Fruit fly (Drosophila melanogaster) whole organism, wandering third instar larva: ENCODE measurements around the gene CG10338.

Experiments
- GATAd ChIP-seq: sonication (Bioruptor generic); optimal IDR thresholded peaks from 2 replicates; lab custom pipeline; 2016; ENCODE audit warnings: missing biosample characterization, missing genetic modification characterization
- Jra ChIP-seq: sonication (Bioruptor generic); optimal IDR thresholded peaks from 2 replicates; lab custom pipeline; 2016; ENCODE audit warnings: missing biosample characterization, missing genetic modification characterization
- OdsH ChIP-seq: fragments of 200-800 bp; sonication (Bioruptor generic); optimal IDR thresholded peaks from 2 replicates; lab custom pipeline; 2016; ENCODE audit warnings: missing biosample characterization, mild to moderate bottlenecking, missing genetic modification characterization
- dl ChIP-seq, 2 experiments: fragments of 175-275, 200-275 bp in 1 of 2; fragments of 200-275 bp in 1 of 2; sonication (Bioruptor generic); optimal IDR thresholded peaks; lab custom pipeline; 2018; ENCODE audit warnings: mild to moderate bottlenecking in 2 of 2, missing biosample characterization in 2 of 2, missing genetic modification characterization in 2 of 2, moderate library complexity in 2 of 2; ENCODE audit not compliant: partially characterized antibody in 2 of 2, insufficient read depth in 1 of 2
- dsf ChIP-seq: sonication (Bioruptor generic); optimal IDR thresholded peaks from 2 replicates; lab custom pipeline; 2016; ENCODE audit warnings: missing biosample characterization, missing genetic modification characterization, borderline replicate concordance
- fru ChIP-seq: fragments of 200-800 bp; sonication (Bioruptor generic); optimal IDR thresholded peaks from 3 replicates; lab custom pipeline; 2016; ENCODE audit warnings: missing biosample characterization, mild to moderate bottlenecking, missing genetic modification characterization
- h ChIP-seq: fragments of 200-800 bp; sonication (Bioruptor generic); optimal IDR thresholded peaks from 3 replicates; lab custom pipeline; 2016; ENCODE audit warnings: missing biosample characterization, mild to moderate bottlenecking, missing genetic modification characterization
- lola ChIP-seq: fragments of >200 bp; optimal IDR thresholded peaks from 2 replicates; lab custom pipeline; 2017; ENCODE audit warnings: missing biosample characterization, missing genetic modification characterization
- pan ChIP-seq: fragments of >200 bp; optimal IDR thresholded peaks from 2 replicates; lab custom pipeline; 2017
- psq ChIP-seq: fragments of 200-800 bp; sonication (Bioruptor generic); optimal IDR thresholded peaks from 3 replicates; lab custom pipeline; 2017; ENCODE audit warnings: missing biosample characterization, mild to moderate bottlenecking, missing genetic modification characterization, moderate library complexity
- sage ChIP-seq: fragments of 200-800 bp; sonication (Bioruptor generic); optimal IDR thresholded peaks from 2 replicates; lab custom pipeline; 2016; ENCODE audit warnings: missing biosample characterization, mild to moderate bottlenecking, missing genetic modification characterization
- sv ChIP-seq: fragments of 200-800 bp; sonication (Bioruptor generic); optimal IDR thresholded peaks from 3 replicates; lab custom pipeline; 2016; ENCODE audit warnings: missing biosample characterization, missing genetic modification characterization
- tai ChIP-seq: sonication (Bioruptor generic); optimal IDR thresholded peaks from 2 replicates; lab custom pipeline; 2016; ENCODE audit warnings: missing biosample characterization, missing genetic modification characterization

dm6 chr2L:18745454-18745853 is 50.0 kb downstream of the CG10338 start:
- TF ChIP-seq psq (no peak), h (GFP tag; lab: Kevin White, UChicago) (no peak), dl (GFP tag; optimal IDR thresholded peaks at IDR 0.05; lab: Kevin White, UChicago; ENCODE audit: insufficient read depth in 1 of 2, partially characterized antibody in 2 of 2) (no peak), lola (GFP tag; lab: Kevin White, UChicago) (no peak), sv (GFP tag; lab: Kevin White, UChicago) (no peak), sage (no peak), Jra (GFP tag; lab: Kevin White, UChicago) (no peak), GATAd (GFP tag; lab: Kevin White, UChicago) (no peak), OdsH (GFP tag; lab: Kevin White, UChicago) (no peak), pan (lab: Kevin White, UChicago) (no peak), tai (GFP tag; lab: Kevin White, UChicago) (no peak), dsf (GFP tag; lab: Kevin White, UChicago) (no peak), fru (GFP tag; lab: Kevin White, UChicago) (no peak)
